Fruit fly (Drosophila melanogaster) whole organism: ENCODE measurements around the gene CG34155.

Experiments used
- Dll ChIP-seq: fragments of >200 bp; optimal IDR thresholded peaks from 2 replicates; lab custom pipeline; 2017
- psq ChIP-seq: fragments of >200 bp; optimal IDR thresholded peaks from 2 replicates; lab custom pipeline; 2017

DNA sequence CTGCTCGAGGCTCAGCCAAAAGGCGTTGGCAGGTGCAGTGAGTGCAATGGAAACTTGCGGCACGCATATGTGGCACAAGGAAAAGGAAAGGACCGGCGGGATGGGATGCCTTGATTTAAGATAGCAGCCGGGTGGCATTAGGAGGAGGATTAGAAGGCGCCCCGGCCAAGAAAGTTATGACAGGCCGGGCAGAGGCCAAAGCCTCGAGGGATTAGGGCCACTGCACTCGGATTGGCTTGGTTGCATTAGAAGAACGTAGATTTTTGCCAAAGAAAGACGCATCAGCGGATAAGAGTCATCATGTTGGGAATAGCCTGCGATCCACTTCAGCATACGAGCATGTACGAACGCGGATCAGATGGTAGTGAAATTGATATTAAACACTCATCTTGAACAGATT lies 36.7 kb upstream of the CG34155 start, which contains the start of gene CG31019:
- TF ChIP-seq psq (lab: Kevin White, UChicago) = no peak
- no peak for TF ChIP-seq Dll (lab: Kevin White, UChicago)
